Fruit fly (Drosophila melanogaster) whole organism, embryonic: ENCODE measurements around the gene CG8541.
A peak's percentile ranks its signal among the peaks of the same experiment; 100 is the strongest.

Source experiments
- Atf-2 ChIP-seq: fragments of 200-800 bp; sonication (Bioruptor generic); optimal IDR thresholded peaks from 2 replicates; lab custom pipeline; 2016; ENCODE audit warnings: missing biosample characterization, missing genetic modification characterization
- B-H2 ChIP-seq: fragments of 200-800 bp; sonication (Bioruptor generic); optimal IDR thresholded peaks from 2 replicates; lab custom pipeline; 2018; ENCODE audit warnings: missing biosample characterization, mild to moderate bottlenecking, missing genetic modification characterization
- Blimp-1 ChIP-seq: fragments of 200-800 bp; sonication (Bioruptor generic); optimal IDR thresholded peaks from 3 replicates; lab custom pipeline; 2018; ENCODE audit warnings: missing biosample characterization, missing genetic modification characterization, mild to moderate bottlenecking, moderate library complexity, missing genetic modification reagents
- CG10431 ChIP-seq: fragments of 200-800 bp; sonication (Bioruptor generic); optimal IDR thresholded peaks from 3 replicates; lab custom pipeline; 2018; ENCODE audit warnings: missing biosample characterization, mild to moderate bottlenecking, missing genetic modification characterization
- CG10462 ChIP-seq: fragments of 200-800 bp; sonication (Bioruptor generic); optimal IDR thresholded peaks from 2 replicates; lab custom pipeline; 2016; ENCODE audit warnings: missing biosample characterization, missing genetic modification characterization
- CG12769 ChIP-seq: fragments of 200-800 bp; sonication (Bioruptor generic); optimal IDR thresholded peaks from 2 replicates; lab custom pipeline; 2019; ENCODE audit warnings: missing biosample characterization, mild to moderate bottlenecking, missing genetic modification characterization, moderate library complexity
- CG13424 ChIP-seq: fragments of 200-800 bp; sonication (Bioruptor generic); optimal IDR thresholded peaks from 2 replicates; lab custom pipeline; 2019; ENCODE audit warnings: missing biosample characterization, mild to moderate bottlenecking, missing genetic modification characterization, moderate library complexity
- CG15269 ChIP-seq: fragments of 200-800 bp; sonication (Bioruptor generic); optimal IDR thresholded peaks from 2 replicates; lab custom pipeline; 2018; ENCODE audit warnings: missing biosample characterization, mild to moderate bottlenecking, missing genetic modification characterization, moderate library complexity
- CG2712 ChIP-seq: fragments of 200-800 bp; optimal IDR thresholded peaks from 3 replicates; lab custom pipeline; 2019; ENCODE audit warnings: missing biosample characterization, mild to moderate bottlenecking, missing genetic modification characterization, moderate library complexity
- CG31224 ChIP-seq: fragments of 200-800 bp; sonication (Bioruptor generic); IDR thresholded peaks from 2 replicates; pipeline ENCODE4 v1.3.6; 2022; ENCODE audit warnings: missing biosample characterization, missing genetic modification characterization
- CG4360 ChIP-seq: fragments of 200-800 bp; sonication (Bioruptor generic); IDR thresholded peaks from 2 replicates; pipeline ENCODE4 v1.3.6; 2022; ENCODE audit warnings: missing biosample characterization, missing genetic modification characterization
- CG4424 ChIP-seq: fragments of 200-800 bp; sonication (Bioruptor generic); optimal IDR thresholded peaks from 3 replicates; lab custom pipeline; 2016; ENCODE audit warnings: missing biosample characterization, missing genetic modification characterization
- CG6254 ChIP-seq: fragments of 200-800 bp; sonication (Bioruptor generic); optimal IDR thresholded peaks from 3 replicates; lab custom pipeline; 2017; ENCODE audit warnings: mild to moderate bottlenecking, missing biosample characterization, missing genetic modification reagents, missing genetic modification characterization
- CG6813 ChIP-seq: fragments of 200-800 bp; sonication (Bioruptor generic); optimal IDR thresholded peaks from 2 replicates; lab custom pipeline; 2017; ENCODE audit warnings: missing biosample characterization, missing genetic modification characterization, mild to moderate bottlenecking, moderate library complexity, missing genetic modification reagents
- CG8290 ChIP-seq, 3 experiments: fragments of 200-800 bp; sonication (Bioruptor generic); optimal IDR thresholded peaks; 2 replicates each; lab custom pipeline; 2016 to 2019; ENCODE audit warnings: missing biosample characterization in 3 of 3, missing genetic modification characterization in 3 of 3, mild to moderate bottlenecking in 2 of 3, moderate library complexity in 1 of 3
- CG8359 ChIP-seq: fragments of 200-800 bp; sonication (Bioruptor generic); optimal IDR thresholded peaks from 2 replicates; lab custom pipeline; 2017; ENCODE audit warnings: missing biosample characterization, mild to moderate bottlenecking, missing genetic modification characterization, borderline replicate concordance
- CG8388 ChIP-seq: fragments of 200-800 bp; sonication (Bioruptor generic); optimal IDR thresholded peaks from 2 replicates; lab custom pipeline; 2019; ENCODE audit warnings: missing biosample characterization, mild to moderate bottlenecking, missing genetic modification characterization, moderate library complexity
- CG8478 ChIP-seq: fragments of >200 bp; optimal IDR thresholded peaks from 2 replicates; lab custom pipeline; 2018
- CG9932 ChIP-seq: fragments of 200-800 bp; sonication (Bioruptor generic); IDR thresholded peaks from 2 replicates; pipeline ENCODE4 v1.3.6; 2022; ENCODE audit warnings: missing biosample characterization, missing genetic modification characterization
- Camta ChIP-seq: fragments of 200-800 bp; sonication (Bioruptor generic); optimal IDR thresholded peaks from 2 replicates; lab custom pipeline; 2016; ENCODE audit warnings: missing biosample characterization, missing genetic modification characterization
- D19B ChIP-seq: fragments of 200-800 bp; sonication (Bioruptor generic); optimal IDR thresholded peaks from 2 replicates; lab custom pipeline; 2017; ENCODE audit warnings: missing biosample characterization, mild to moderate bottlenecking, missing genetic modification characterization
- Eip74EF ChIP-seq, 2 experiments: fragments of 200-800 bp in 1 of 2; fragments of >200 bp in 1 of 2; sonication (Bioruptor generic) in 1 of 2; optimal IDR thresholded peaks; 2 replicates each; lab custom pipeline; 2017 to 2019; ENCODE audit warnings: missing biosample characterization in 2 of 2, missing genetic modification characterization in 2 of 2, mild to moderate bottlenecking in 1 of 2, moderate library complexity in 1 of 2
- Jarid2 ChIP-seq: fragments of 200-800 bp; sonication (Bioruptor generic); optimal IDR thresholded peaks from 3 replicates; lab custom pipeline; 2017; ENCODE audit warnings: mild to moderate bottlenecking, missing biosample characterization, missing genetic modification reagents, missing genetic modification characterization
- Med ChIP-seq: fragments of 200-800 bp; sonication (Bioruptor generic); peaks from one replicate; lab custom pipeline; 2016; ENCODE audit warnings: missing biosample characterization, missing genetic modification characterization, mild to moderate bottlenecking, inconsistent platforms, moderate library complexity
- Ptx1 ChIP-seq: fragments of 200-800 bp; sonication (Bioruptor generic); IDR thresholded peaks from 2 replicates; pipeline ENCODE4 v1.3.6; 2022; ENCODE audit warnings: missing biosample characterization, missing genetic modification characterization
- Rfx ChIP-seq: fragments of 200-800 bp; sonication (Bioruptor generic); IDR thresholded peaks from 2 replicates; pipeline ENCODE4 v1.3.6; 2022; ENCODE audit warnings: missing biosample characterization, missing genetic modification characterization
- Sry-δ ChIP-seq: fragments of 200-800 bp; sonication (Bioruptor generic); optimal IDR thresholded peaks from 2 replicates; lab custom pipeline; 2016; ENCODE audit warnings: missing biosample characterization, missing genetic modification characterization
- Trl ChIP-seq, 3 experiments: fragments of >200 bp in 2 of 3; fragments of 200-800 bp in 1 of 3; sonication (Bioruptor generic) in 1 of 3; optimal IDR thresholded peaks; 2 replicates in 1 of 3; 3 replicates in 2 of 3; lab custom pipeline; 2016 to 2017; ENCODE audit warnings: missing biosample characterization in 1 of 3, missing genetic modification characterization in 1 of 3
- amos ChIP-seq: fragments of 200-800 bp; sonication (Bioruptor generic); IDR thresholded peaks from 2 replicates; pipeline ENCODE4 v1.3.6; 2022; ENCODE audit warnings: missing biosample characterization, missing genetic modification characterization; ENCODE audit not compliant: partially characterized antibody
- bbx ChIP-seq: fragments of 200-800 bp; sonication (Bioruptor generic); IDR thresholded peaks from 2 replicates; pipeline ENCODE4 v1.3.6; 2022; ENCODE audit warnings: missing biosample characterization, missing genetic modification characterization; ENCODE audit not compliant: partially characterized antibody
- chm ChIP-seq: fragments of 200-800 bp; sonication (Bioruptor generic); IDR thresholded peaks from 2 replicates; pipeline ENCODE4 v1.3.6; 2022; ENCODE audit warnings: missing biosample characterization, missing genetic modification characterization
- ci ChIP-seq: fragments of 200-800 bp; sonication (Bioruptor generic); IDR thresholded peaks from 3 replicates; pipeline ENCODE4 v1.3.6; 2022; ENCODE audit warnings: missing biosample characterization, missing genetic modification characterization
- crol ChIP-seq: fragments of 200-800 bp; sonication (Bioruptor generic); IDR thresholded peaks from 2 replicates; pipeline ENCODE4 v1.3.6; 2022; ENCODE audit warnings: missing biosample characterization, missing genetic modification characterization
- da ChIP-seq: fragments of 200-800 bp; sonication (Bioruptor generic); optimal IDR thresholded peaks from 2 replicates; lab custom pipeline; 2016; ENCODE audit warnings: missing biosample characterization, missing genetic modification characterization
- ewg ChIP-seq: fragments of 200-800 bp; sonication (Bioruptor generic); optimal IDR thresholded peaks from 3 replicates; lab custom pipeline; 2017; ENCODE audit warnings: mild to moderate bottlenecking, missing biosample characterization, missing genetic modification reagents, missing genetic modification characterization
- inv ChIP-seq: fragments of 200-800 bp; sonication (Bioruptor generic); IDR thresholded peaks from 2 replicates; pipeline ENCODE4 v1.3.6; 2022; ENCODE audit warnings: missing biosample characterization, missing genetic modification characterization; ENCODE audit not compliant: partially characterized antibody
- sens ChIP-seq: fragments of 200-800 bp; sonication (Bioruptor generic); peaks from one replicate; lab custom pipeline; 2016; ENCODE audit warnings: missing biosample characterization, missing genetic modification characterization
- tap ChIP-seq: fragments of 200-800 bp; optimal IDR thresholded peaks from 3 replicates; lab custom pipeline; 2019; ENCODE audit warnings: missing biosample characterization, mild to moderate bottlenecking, missing genetic modification characterization, moderate library complexity
- tna ChIP-seq: fragments of 200-800 bp; sonication (Bioruptor generic); IDR thresholded peaks from 2 replicates; pipeline ENCODE4 v1.3.6; 2022; ENCODE audit warnings: missing biosample characterization, missing genetic modification characterization; ENCODE audit not compliant: partially characterized antibody
- vvl ChIP-seq: fragments of 200-800 bp; sonication (Bioruptor generic); IDR thresholded peaks from 2 replicates; pipeline ENCODE4 v1.3.6; 2022; ENCODE audit warnings: missing biosample characterization, missing genetic modification characterization
- zen2 ChIP-seq: fragments of 200-800 bp; sonication (Bioruptor generic); IDR thresholded peaks from 3 replicates; pipeline ENCODE4 v1.3.6; 2022; ENCODE audit warnings: missing biosample characterization, missing genetic modification characterization; ENCODE audit not compliant: partially characterized antibody

CG8541 gene

dm6 chr3L:7433325-7433827, 38.0 kb upstream of the CG8541 start (continued):
- peak; percentile 46 for TF ChIP-seq CG2712 (tag; lab: Kevin White, UChicago)
- peak; percentile 27 for TF ChIP-seq CG15269 (tag; lab: Kevin White, UChicago)
- no peak for TF ChIP-seq CG6254 (GFP tag; lab: Kevin White, UChicago)
- peak; percentile 10 for TF ChIP-seq CG4424
- peak; percentile 56 for TF ChIP-seq Rfx (GFP tag; lab: Robert Waterston, UW)
- TF ChIP-seq CG13424 (tag; lab: Kevin White, UChicago), result peak; percentile 13
- TF ChIP-seq Ptx1, result 0 out of 2 replicates have a peak, but pooled peaks have one; percentile 37
- peak; percentile 37; the same call in 1 of the 2 replicates for TF ChIP-seq vvl (GFP tag; lab: Robert Waterston, UW)
- peak; percentile 82 for TF ChIP-seq CG4360 (GFP tag; lab: Robert Waterston, UW)
- TF ChIP-seq Trl (optimal IDR thresholded peaks at IDR 0.05; lab: Kevin White, UChicago), result peak; percentile 24 to 50
- no peak for TF ChIP-seq Trl (GFP tag; optimal IDR thresholded peaks at IDR 0.05; lab: Kevin White, UChicago)

- TF ChIP-seq zen2 (GFP tag; lab: Robert Waterston, UW) (0 out of 3 replicates have a peak, but pooled peaks have one; percentile 51), D19B (peak; percentile 23), sens (GFP tag; lab: Kevin White, UChicago) (no peak), da (no peak), CG8478 (lab: Kevin White, UChicago) (peak; percentile 22), CG31224 (no peak), bbx (GFP tag; lab: Robert Waterston, UW) (no peak), tap (tag; lab: Kevin White, UChicago) (no peak), chm (GFP tag; lab: Robert Waterston, UW) (no peak), Sry-δ (GFP tag; lab: Kevin White, UChicago) (no peak), ewg (GFP tag; lab: Kevin White, UChicago) (no peak), CG10431 (GFP tag; lab: Kevin White, UChicago) (no peak), Blimp-1 (GFP tag; lab: Kevin White, UChicago) (no peak), CG10462 (GFP tag; lab: Kevin White, UChicago) (no peak), CG8388 (no peak), crol (GFP tag; lab: Robert Waterston, UW) (peak; percentile 41; the same call in 1 of the 2 replicates), CG9932 (0 out of 2 replicates have a peak, but pooled peaks have one; percentile 18), Med (GFP tag; lab: Kevin White, UChicago) (peak; percentile 74), CG8290 (GFP tag; optimal IDR thresholded peaks at IDR 0.05; lab: Kevin White, UChicago) (no peak), CG8290 (tag; optimal IDR thresholded peaks at IDR 0.05; lab: Kevin White, UChicago) (no peak), Jarid2 (GFP tag; lab: Kevin White, UChicago) (no peak), Eip74EF (GFP tag; optimal IDR thresholded peaks at IDR 0.05; lab: Kevin White, UChicago) (no peak), tna (GFP tag; lab: Robert Waterston, UW) (no peak), ci (GFP tag; lab: Robert Waterston, UW) (peak; percentile 43; the same call in 1 of the 3 replicates), CG8359 (GFP tag; lab: Kevin White, UChicago) (no peak), Camta (GFP tag; lab: Kevin White, UChicago) (no peak), B-H2 (GFP tag; lab: Kevin White, UChicago) (no peak), Atf-2 (no peak), inv (no peak), CG12769 (tag; lab: Kevin White, UChicago) (peak; percentile 4), CG6813 (GFP tag; lab: Kevin White, UChicago) (no peak), amos (GFP tag; lab: Robert Waterston, UW) (no peak)
Measured at dm6 chr3L:7434198-7434597, 37.2 kb upstream of the CG8541 start.
